Fruit fly (Drosophila melanogaster): ENCODE results near the gene sbm.

Gene sbm

DNA sequence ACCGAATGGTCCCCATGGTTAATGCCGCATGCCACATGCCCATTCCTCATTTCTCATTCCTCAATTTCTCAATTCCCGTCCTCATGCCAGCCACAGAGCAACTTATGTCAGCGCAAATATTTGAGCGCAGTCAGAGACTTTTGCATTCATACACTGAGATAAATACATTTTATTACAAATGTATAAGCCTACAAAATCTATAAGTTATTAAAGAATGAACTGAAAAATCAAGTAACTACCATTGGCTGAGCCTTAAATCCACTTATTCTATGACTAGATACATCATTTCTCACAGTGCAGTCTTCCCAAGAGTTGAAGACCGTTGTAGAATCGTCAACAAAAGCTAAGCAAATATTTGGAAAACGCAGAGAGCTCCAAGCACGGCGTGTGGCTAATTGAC is 19.8 kb upstream of the sbm start (continued):
- TF ChIP-seq fru (optimal IDR thresholded peaks at IDR 0.05) (no peak), CG8765 (GFP tag; IDR thresholded peaks at IDR 0.05) (no peak), p53 (GFP tag; optimal IDR thresholded peaks at IDR 0.05) (no peak), MESR4 (GFP tag; optimal IDR thresholded peaks at IDR 0.05) (no peak), CG9437 (GFP tag; optimal IDR thresholded peaks at IDR 0.05) (no peak), Nf-YA (GFP tag; IDR thresholded peaks at IDR 0.05) (no peak), CG18476 (GFP tag; optimal IDR thresholded peaks at IDR 0.05) (no peak), ara (GFP tag; IDR thresholded peaks at IDR 0.05) (0 out of 2 replicates have a peak, but pooled peaks have one; percentile 14), CG10366 (GFP tag; IDR thresholded peaks at IDR 0.05) (no peak), CG16813 (GFP tag; IDR thresholded peaks at IDR 0.05; ENCODE audit: partially characterized antibody) (no peak), CG3163 (GFP tag; optimal IDR thresholded peaks at IDR 0.05) (no peak), CG10462 (GFP tag; optimal IDR thresholded peaks at IDR 0.05) (no peak), cad (GFP tag; optimal IDR thresholded peaks at IDR 0.05) (no peak), CG33213 (GFP tag; optimal IDR thresholded peaks at IDR 0.05) (no peak), sob (GFP tag; IDR thresholded peaks at IDR 0.05) (no peak), pho (GFP tag; optimal IDR thresholded peaks at IDR 0.05) (no peak), sd (tag; optimal IDR thresholded peaks at IDR 0.05) (no peak), NK7.1 (GFP tag; optimal IDR thresholded peaks at IDR 0.05) (no peak), tin (GFP tag; optimal IDR thresholded peaks at IDR 0.05) (peak; percentile 39), ab (GFP tag; optimal IDR thresholded peaks at IDR 0.05) (no peak), Vsx1 (GFP tag; optimal IDR thresholded peaks at IDR 0.05) (no peak), oc (tag; optimal IDR thresholded peaks at IDR 0.05) (peak; percentile 11), CG15696 (tag; optimal IDR thresholded peaks at IDR 0.05) (peak; percentile 1), CG4360 (GFP tag; IDR thresholded peaks at IDR 0.05) (no peak), Aef1 (GFP tag; IDR thresholded peaks at IDR 0.05) (no peak), yki (optimal IDR thresholded peaks at IDR 0.05) (no peak), ap (GFP tag; IDR thresholded peaks at IDR 0.05) (no peak), Dll (GFP tag; IDR thresholded peaks at IDR 0.05; ENCODE audit: partially characterized antibody) (no peak), CG30020 (tag; optimal IDR thresholded peaks at IDR 0.05) (no peak), en (GFP tag; optimal IDR thresholded peaks at IDR 0.05) (no peak), CG18619 (GFP tag; optimal IDR thresholded peaks at IDR 0.05) (no peak), ATbp (GFP tag; optimal IDR thresholded peaks at IDR 0.05) (peak; percentile 58), Elba2 (GFP tag; optimal IDR thresholded peaks at IDR 0.05) (no peak), CG33557 (GFP tag; optimal IDR thresholded peaks at IDR 0.05) (no peak), vnd (GFP tag; IDR thresholded peaks at IDR 0.05; ENCODE audit: partially characterized antibody) (no peak), zen2 (GFP tag; IDR thresholded peaks at IDR 0.05; ENCODE audit: partially characterized antibody) (no peak), CG2889 (GFP tag; IDR thresholded peaks at IDR 0.05) (no peak), CG6175 (GFP tag; IDR thresholded peaks at IDR 0.05) (no peak), NFAT (GFP tag; IDR thresholded peaks at IDR 0.05) (no peak), CG5245 (GFP tag; optimal IDR thresholded peaks at IDR 0.05) (peak; percentile 31), bbx (GFP tag; IDR thresholded peaks at IDR 0.05; ENCODE audit: partially characterized antibody) (no peak), Fer2 (tag; optimal IDR thresholded peaks at IDR 0.05) (no peak), lola (GFP tag; optimal IDR thresholded peaks at IDR 0.05) (peak in 1 of 3 experiments; percentile 52), Gsc (GFP tag; IDR thresholded peaks at IDR 0.05) (no peak), CG17568 (GFP tag; optimal IDR thresholded peaks at IDR 0.05) (no peak), gcm2 (GFP tag; optimal IDR thresholded peaks at IDR 0.05) (no peak), CG12942 (GFP tag; optimal IDR thresholded peaks at IDR 0.05) (no peak), CG3847 (GFP tag; IDR thresholded peaks at IDR 0.05) (no peak), NC2α (GFP tag; optimal IDR thresholded peaks at IDR 0.05) (no peak), CG1603 (tag; optimal IDR thresholded peaks at IDR 0.05) (peak; percentile 64), bowl (GFP tag; IDR thresholded peaks at IDR 0.05) (no peak), CG8359 (GFP tag; optimal IDR thresholded peaks at IDR 0.05; ENCODE audit: borderline replicate concordance) (peak; percentile 13), CG17361 (GFP tag; IDR thresholded peaks at IDR 0.05) (peak; percentile 53; the same call in 2 of the 3 replicates)
